Fruit fly (Drosophila melanogaster): ENCODE results near the gene RpL24.
A peak's percentile ranks its signal among the peaks of the same experiment; 100 is the strongest.

RpL24 gene

dm6 chr2L:13411566-13411965 is 16.6 kb upstream of the RpL24 start, which contains the start of gene Vm34Ca:
Vm34Ca (minus strand) TSS chr2L:13411631.
- TF ChIP-seq OdsH (GFP tag; optimal IDR thresholded peaks at IDR 0.05) (no peak), brk (GFP tag; optimal IDR thresholded peaks at IDR 0.05) (no peak), lola (GFP tag; optimal IDR thresholded peaks at IDR 0.05) (no peak), Sp1 (GFP tag; optimal IDR thresholded peaks at IDR 0.05) (no peak), dl (GFP tag; optimal IDR thresholded peaks at IDR 0.05; ENCODE audit: insufficient read depth in 1 of 2, partially characterized antibody in 2 of 2) (no peak), Abd-B (GFP tag; optimal IDR thresholded peaks at IDR 0.05) (no peak), CG32264 (GFP tag; optimal IDR thresholded peaks at IDR 0.05) (no peak), sv (GFP tag; optimal IDR thresholded peaks at IDR 0.05) (no peak), Jra (GFP tag; optimal IDR thresholded peaks at IDR 0.05) (no peak), tai (GFP tag; optimal IDR thresholded peaks at IDR 0.05) (no peak), CG9705 (GFP tag; optimal IDR thresholded peaks at IDR 0.05) (no peak), HLH106 (tag; optimal IDR thresholded peaks at IDR 0.05) (no peak), Mio (GFP tag; optimal IDR thresholded peaks at IDR 0.05) (no peak), Hnf4 (GFP tag; optimal IDR thresholded peaks at IDR 0.05) (no peak), h (GFP tag; optimal IDR thresholded peaks at IDR 0.05) (no peak), br (GFP tag; optimal IDR thresholded peaks at IDR 0.05) (no peak), woc (GFP tag; optimal IDR thresholded peaks at IDR 0.05) (no peak), psq (GFP tag; optimal IDR thresholded peaks at IDR 0.05) (no peak)

- TF ChIP-seq Hr83 (GFP tag; optimal IDR thresholded peaks at IDR 0.05; ENCODE audit: poor library complexity, severe bottlenecking) (no peak), Hnf4 (GFP tag; optimal IDR thresholded peaks at IDR 0.05) (no peak), Myc (optimal IDR thresholded peaks at IDR 0.05) (no peak), OdsH (GFP tag; optimal IDR thresholded peaks at IDR 0.05) (no peak), woc (GFP tag; optimal IDR thresholded peaks at IDR 0.05) (no peak), dmrt93B (GFP tag; optimal IDR thresholded peaks at IDR 0.05) (no peak), sage (GFP tag; optimal IDR thresholded peaks at IDR 0.05) (no peak), psq (GFP tag; optimal IDR thresholded peaks at IDR 0.05) (no peak), Sp1 (GFP tag; optimal IDR thresholded peaks at IDR 0.05) (no peak), Jra (GFP tag; optimal IDR thresholded peaks at IDR 0.05) (no peak), Rel (GFP tag; optimal IDR thresholded peaks at IDR 0.05) (no peak), Rel (tag; optimal IDR thresholded peaks at IDR 0.05) (no peak), rgr (GFP tag; optimal IDR thresholded peaks at IDR 0.05) (no peak), Dif (GFP tag; optimal IDR thresholded peaks at IDR 0.05; ENCODE audit: partially characterized antibody) (no peak), Mio (GFP tag; optimal IDR thresholded peaks at IDR 0.05) (no peak), CrebA (GFP tag; optimal IDR thresholded peaks at IDR 0.05; ENCODE audit: borderline replicate concordance) (no peak), h (GFP tag; optimal IDR thresholded peaks at IDR 0.05) (no peak)
Observed at dm6 chr2L:13399565-13399964, 4.6 kb upstream of the RpL24 start.

- TF ChIP-seq foxo (GFP tag; optimal IDR thresholded peaks at IDR 0.05) = peak in 1 of 2 experiments; percentile 0
- TF ChIP-seq woc (GFP tag; optimal IDR thresholded peaks at IDR 0.05) = no peak
- peak; percentile 42 for TF ChIP-seq CG9705 (GFP tag; optimal IDR thresholded peaks at IDR 0.05)
- peak; percentile 62 for TF ChIP-seq Sp1 (GFP tag; optimal IDR thresholded peaks at IDR 0.05)
- peak; percentile 48 for TF ChIP-seq sage (GFP tag; optimal IDR thresholded peaks at IDR 0.05)
- TF ChIP-seq h (GFP tag; optimal IDR thresholded peaks at IDR 0.05) = peak; percentile 21
- peak; percentile 38 for TF ChIP-seq rgr (GFP tag; optimal IDR thresholded peaks at IDR 0.05)
- peak; percentile 31 for TF ChIP-seq dmrt93B (GFP tag; optimal IDR thresholded peaks at IDR 0.05)
- TF ChIP-seq Myc (optimal IDR thresholded peaks at IDR 0.05) = peak; percentile 21
- no peak for TF ChIP-seq dsf (GFP tag; optimal IDR thresholded peaks at IDR 0.05; ENCODE audit: borderline replicate concordance)
- TF ChIP-seq HLH106 (tag; optimal IDR thresholded peaks at IDR 0.05) = peak; percentile 20
- no peak for TF ChIP-seq Dif (GFP tag; optimal IDR thresholded peaks at IDR 0.05; ENCODE audit: partially characterized antibody)
Observed at dm6 chr2L:13398614-13399161, 3.8 kb upstream of the RpL24 start, which contains the start of the genes CG10859 and CG7110. CG10859 (minus strand) TSS chr2L:13398664. CG7110 (plus strand) TSS chr2L:13398991.

- TF ChIP-seq N (GFP tag; optimal IDR thresholded peaks at IDR 0.05) = no peak
- no peak for TF ChIP-seq Hr83 (GFP tag; optimal IDR thresholded peaks at IDR 0.05; ENCODE audit: poor library complexity, severe bottlenecking)
- no peak for TF ChIP-seq tai (GFP tag; optimal IDR thresholded peaks at IDR 0.05)
- no peak for TF ChIP-seq Dif (GFP tag; optimal IDR thresholded peaks at IDR 0.05; ENCODE audit: partially characterized antibody)
Observed at dm6 chr2L:13397393-13397792, 2.5 kb upstream of the RpL24 start.

- no peak for TF ChIP-seq Abd-B (GFP tag; optimal IDR thresholded peaks at IDR 0.05)
- no peak for TF ChIP-seq GATAd (GFP tag; optimal IDR thresholded peaks at IDR 0.05)
- no peak for TF ChIP-seq Dif (GFP tag; optimal IDR thresholded peaks at IDR 0.05; ENCODE audit: partially characterized antibody)
- no peak for TF ChIP-seq N (GFP tag; optimal IDR thresholded peaks at IDR 0.05)
- TF ChIP-seq sage (GFP tag; optimal IDR thresholded peaks at IDR 0.05) = no peak
- no peak for TF ChIP-seq Hr78 (GFP tag; optimal IDR thresholded peaks at IDR 0.05)
- TF ChIP-seq Jra (GFP tag; optimal IDR thresholded peaks at IDR 0.05) = no peak
- TF ChIP-seq dsf (GFP tag; optimal IDR thresholded peaks at IDR 0.05; ENCODE audit: borderline replicate concordance) = no peak
- no peak for TF ChIP-seq fru (GFP tag; optimal IDR thresholded peaks at IDR 0.05)
- TF ChIP-seq tai (GFP tag; optimal IDR thresholded peaks at IDR 0.05) = no peak
- TF ChIP-seq CrebA (GFP tag; optimal IDR thresholded peaks at IDR 0.05; ENCODE audit: borderline replicate concordance) = no peak
- no peak for TF ChIP-seq lola (GFP tag; optimal IDR thresholded peaks at IDR 0.05)
- TF ChIP-seq Rel (GFP tag; optimal IDR thresholded peaks at IDR 0.05) = no peak
- TF ChIP-seq Rel (tag; optimal IDR thresholded peaks at IDR 0.05) = no peak
- TF ChIP-seq Mio (GFP tag; optimal IDR thresholded peaks at IDR 0.05) = no peak
- no peak for TF ChIP-seq Hnf4 (GFP tag; optimal IDR thresholded peaks at IDR 0.05)
- TF ChIP-seq rgr (GFP tag; optimal IDR thresholded peaks at IDR 0.05) = no peak
- TF ChIP-seq brk (GFP tag; optimal IDR thresholded peaks at IDR 0.05) = no peak
- TF ChIP-seq HLH106 (tag; optimal IDR thresholded peaks at IDR 0.05) = no peak
- no peak for TF ChIP-seq jim (GFP tag; optimal IDR thresholded peaks at IDR 0.05)
Observed at dm6 chr2L:13396084-13396483, 1.2 kb upstream of the RpL24 start, which contains the start of gene CG16957. CG16957 (minus strand) TSS chr2L:13396184.

Data from whole organism, wandering third instar larva.